Worm (Caenorhabditis elegans) whole organism, L2 larva: Measurements from ENCODE around the gene ada-2.

Experiments used
- ama-1 ChIP-seq: fragments of 150-350 bp; optimal IDR thresholded peaks from 2 replicates; lab custom pipeline; 2018; ENCODE audit warnings: inconsistent platforms
- ceh-82 ChIP-seq: fragments of 150-350 bp; optimal IDR thresholded peaks from 2 replicates; lab custom pipeline; 2014; ENCODE audit warnings: missing biosample characterization, missing genetic modification characterization
- lin-11 ChIP-seq: fragments of 150-350 bp; sonication (generic microtip); optimal IDR thresholded peaks from 2 replicates; lab custom pipeline; 2014; ENCODE audit warnings: missing biosample characterization, missing genetic modification characterization, inconsistent platforms, mixed read lengths
- nhr-77 ChIP-seq: fragments of 150-350 bp; optimal IDR thresholded peaks from 2 replicates; lab custom pipeline; 2014; ENCODE audit warnings: missing biosample characterization, missing genetic modification characterization
- skn-1 ChIP-seq: sonication (generic microtip); optimal IDR thresholded peaks from 2 replicates; lab custom pipeline; 2017; ENCODE audit warnings: missing biosample characterization, missing genetic modification characterization
- sma-3 ChIP-seq: sonication (generic microtip); optimal IDR thresholded peaks from 2 replicates; lab custom pipeline; 2016; ENCODE audit warnings: missing genetic modification reagents, missing genetic modification characterization, missing compliant biosample characterization
- snpc-4 ChIP-seq: fragments of 150-350 bp; optimal IDR thresholded peaks from 2 replicates; lab custom pipeline; 2014; ENCODE audit warnings: missing biosample characterization, missing genetic modification characterization

- TF ChIP-seq skn-1 (tag; lab: Kevin White, UChicago) (no peak), ceh-82 (tag; lab: Kevin White, UChicago) (no peak), sma-3 (no peak), ama-1 (lab: Kevin White, UChicago) (no peak), snpc-4 (no peak), nhr-77 (tag; lab: Kevin White, UChicago) (no peak), lin-11 (tag; lab: Kevin White, UChicago) (no peak)
These were observed 13.3 kb upstream of the ada-2 start for ce11 chrII:7238791-7239190.
